In the genomic region with DNA sequence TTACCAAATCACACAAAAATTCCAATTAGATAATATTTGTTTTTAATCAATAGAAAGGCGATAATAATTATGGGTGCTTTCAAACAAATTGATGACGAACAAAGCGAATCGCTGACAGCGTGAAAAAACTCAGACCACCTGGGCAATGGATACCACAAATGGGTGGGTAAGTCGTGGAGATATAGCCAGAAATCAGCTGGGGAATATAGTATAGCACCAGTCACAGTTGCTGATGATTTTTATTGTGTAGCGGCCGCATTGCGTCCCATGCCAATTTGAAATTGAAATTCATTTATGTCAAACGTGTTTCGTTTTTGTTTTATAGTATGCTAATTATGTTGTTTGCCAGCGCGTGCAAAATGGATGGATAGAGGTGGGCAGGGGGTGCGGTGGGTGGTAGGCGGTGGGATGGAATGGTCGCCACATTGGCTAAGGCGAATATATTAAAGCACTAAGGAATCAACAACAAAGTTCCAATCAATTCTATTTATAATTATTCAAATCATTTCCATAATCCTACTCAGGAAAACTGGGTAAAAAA, we compare ENCODE assay signal across 2 fruit fly cellular contexts.
TF ChIP-seq lines count a peak whose summit lies in the region.

No protein-coding gene starts in this region.

- no peak for TF ChIP-seq CTCF in whole organism, embryonic (GFP tag; optimal IDR thresholded peaks at IDR 0.05; lab: Kevin White, UChicago)

TF ChIP-seq in whole organism, embryonic, 481 proteins besides CTCF, POLR2A, EP300 and RAD21:
- TF ChIP-seq Xrp1 (GFP tag; IDR thresholded peaks at IDR 0.05; lab: Robert Waterston, UW): no peak
- TF ChIP-seq CG12391 (tag; optimal IDR thresholded peaks at IDR 0.05; lab: Kevin White, UChicago): no peak
- TF ChIP-seq vvl (GFP tag; IDR thresholded peaks at IDR 0.05; lab: Robert Waterston, UW): peak; percentile 87
- TF ChIP-seq CG13894 (tag; optimal IDR thresholded peaks at IDR 0.05; lab: Kevin White, UChicago): peak; percentile 99
- TF ChIP-seq mirr (GFP tag; optimal IDR thresholded peaks at IDR 0.05; lab: Kevin White, UChicago): peak; percentile 8
- no peak for TF ChIP-seq gem (tag; optimal IDR thresholded peaks at IDR 0.05; lab: Kevin White, UChicago)
- no peak for TF ChIP-seq CG13123 (GFP tag; optimal IDR thresholded peaks at IDR 0.05; lab: Kevin White, UChicago)
- TF ChIP-seq gro (GFP tag; optimal IDR thresholded peaks at IDR 0.05; lab: Kevin White, UChicago): no peak
- TF ChIP-seq cwo (GFP tag; optimal IDR thresholded peaks at IDR 0.05; lab: Kevin White, UChicago): peak; percentile 67
- peak; percentile 36; the same call in 1 of the 2 replicates for TF ChIP-seq crol (GFP tag; IDR thresholded peaks at IDR 0.05; lab: Robert Waterston, UW)
- TF ChIP-seq exex (tag; optimal IDR thresholded peaks at IDR 0.05; lab: Kevin White, UChicago): peak; percentile 30
- TF ChIP-seq abd-A (tag; optimal IDR thresholded peaks at IDR 0.05; lab: Kevin White, UChicago): peak; percentile 46
- no peak for TF ChIP-seq Mrtf (GFP tag; IDR thresholded peaks at IDR 0.05; lab: Robert Waterston, UW)
- no peak for TF ChIP-seq Oli (tag; optimal IDR thresholded peaks at IDR 0.05; lab: Kevin White, UChicago)
- no peak for TF ChIP-seq zf30C (GFP tag; optimal IDR thresholded peaks at IDR 0.05; lab: Kevin White, UChicago)
- no peak for TF ChIP-seq CG3065 (GFP tag; optimal IDR thresholded peaks at IDR 0.05; lab: Kevin White, UChicago)
- no peak for TF ChIP-seq twi (tag; optimal IDR thresholded peaks at IDR 0.05; lab: Kevin White, UChicago)
- TF ChIP-seq nau (GFP tag; optimal IDR thresholded peaks at IDR 0.05; lab: Kevin White, UChicago): no peak
- no peak for TF ChIP-seq Chrac-16 (GFP tag; optimal IDR thresholded peaks at IDR 0.05; lab: Kevin White, UChicago)
TF ChIP-seq in whole organism, embryonic: peak in this region for 7.

TF ChIP-seq in whole organism, prepupa, 60 proteins besides CTCF, POLR2A, EP300 and RAD21:
- TF ChIP-seq Eip78C (GFP tag; lab: Kevin White, UChicago) (no peak), CG8632 (GFP tag; optimal IDR thresholded peaks at IDR 0.05; lab: Kevin White, UChicago) (no peak), fkh (GFP tag; optimal IDR thresholded peaks at IDR 0.05; lab: Kevin White, UChicago) (no peak), Eip93F (GFP tag; optimal IDR thresholded peaks at IDR 0.05; lab: Kevin White, UChicago) (peak; percentile 41)
